Fruit fly (Drosophila melanogaster): ENCODE measurements around the gene Gr66a.

Gene Gr66a

DNA sequence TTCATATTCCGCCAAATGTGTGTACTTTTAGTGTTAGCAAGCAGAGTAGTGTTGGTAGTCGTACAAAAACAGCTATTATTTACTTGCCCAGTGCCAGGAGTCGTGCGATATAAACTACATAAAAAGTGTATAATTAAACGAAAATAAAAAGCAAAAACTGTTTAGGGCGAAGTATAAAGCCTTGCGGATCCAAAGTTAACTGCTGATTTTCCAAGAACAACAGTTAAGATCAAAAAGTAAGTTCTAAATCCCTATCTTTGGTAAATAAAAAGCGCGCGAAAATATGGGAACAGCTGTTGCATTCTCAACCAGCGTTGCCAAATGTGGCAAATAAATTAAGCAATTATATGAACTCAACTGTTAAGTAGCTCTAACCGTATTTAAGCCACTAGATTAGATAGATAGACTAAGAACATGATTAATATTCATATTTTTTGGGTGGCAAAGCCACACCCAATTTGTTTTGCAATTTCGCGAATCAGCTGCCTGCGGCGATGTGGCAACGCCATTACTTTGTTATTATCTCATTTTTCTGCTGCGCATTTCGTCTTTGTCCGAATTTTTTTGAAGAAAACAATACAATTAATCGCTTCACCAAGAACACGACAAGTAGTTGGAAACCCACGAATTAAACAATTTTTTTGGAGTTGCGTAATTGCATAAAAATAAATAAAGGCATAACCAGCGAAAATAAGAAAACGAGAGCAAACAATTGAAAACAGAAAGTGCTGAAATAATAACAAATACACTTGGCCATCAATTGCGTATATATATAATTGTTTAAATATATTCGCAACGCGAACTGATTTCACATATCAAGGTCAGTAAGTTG is 33.7 kb upstream of the Gr66a start, which contains the start of the genes Prim1 and CG7083 (continued):
- no peak for TF ChIP-seq sima (GFP tag; optimal IDR thresholded peaks at IDR 0.05)
- TF ChIP-seq CG12155 (GFP tag; optimal IDR thresholded peaks at IDR 0.05), result peak; percentile 48
- TF ChIP-seq CG6683 (GFP tag; optimal IDR thresholded peaks at IDR 0.05), result no peak
- TF ChIP-seq da (GFP tag; optimal IDR thresholded peaks at IDR 0.05), result peak; percentile 43
- no peak for TF ChIP-seq Dref (GFP tag; IDR thresholded peaks at IDR 0.05)
- peak; percentile 74 for TF ChIP-seq Camta (GFP tag; optimal IDR thresholded peaks at IDR 0.05)
- TF ChIP-seq grn (GFP tag; optimal IDR thresholded peaks at IDR 0.05), result peak; percentile 22
- peak; percentile 26 for TF ChIP-seq Lhr (GFP tag; optimal IDR thresholded peaks at IDR 0.05)
- TF ChIP-seq Atf6 (GFP tag; IDR thresholded peaks at IDR 0.05), result peak; percentile 34; the same call in 1 of the 2 replicates
- peak; percentile 87 for TF ChIP-seq CG1603 (tag; optimal IDR thresholded peaks at IDR 0.05)
- TF ChIP-seq CG7556 (GFP tag; optimal IDR thresholded peaks at IDR 0.05), result peak; percentile 38
- TF ChIP-seq dimm (GFP tag; IDR thresholded peaks at IDR 0.05), result no peak
- peak; percentile 63 for TF ChIP-seq Sry-δ (GFP tag; optimal IDR thresholded peaks at IDR 0.05)
- TF ChIP-seq vfl (GFP tag; optimal IDR thresholded peaks at IDR 0.05), result peak; percentile 41
- TF ChIP-seq CG10979 (tag; optimal IDR thresholded peaks at IDR 0.05), result peak; percentile 50
- TF ChIP-seq CG10431 (GFP tag; optimal IDR thresholded peaks at IDR 0.05), result no peak
- TF ChIP-seq HmgD (GFP tag; optimal IDR thresholded peaks at IDR 0.05), result peak; percentile 26
- peak; percentile 7 for TF ChIP-seq CG1602 (GFP tag; optimal IDR thresholded peaks at IDR 0.05)
- TF ChIP-seq Dad (GFP tag; optimal IDR thresholded peaks at IDR 0.05), result peak; percentile 31
- no peak for TF ChIP-seq CG6854 (GFP tag; optimal IDR thresholded peaks at IDR 0.05)
- peak; percentile 12; the same call in 1 of the 2 replicates for TF ChIP-seq CG10366 (GFP tag; IDR thresholded peaks at IDR 0.05)
- TF ChIP-seq ERR (GFP tag; optimal IDR thresholded peaks at IDR 0.05), result peak; percentile 48
- TF ChIP-seq CG4282 (GFP tag; optimal IDR thresholded peaks at IDR 0.05), result no peak
- peak; percentile 79 for TF ChIP-seq CG34422 (GFP tag; IDR thresholded peaks at IDR 0.05)
- no peak for TF ChIP-seq Gsc (GFP tag; IDR thresholded peaks at IDR 0.05)
- TF ChIP-seq CG11560 (tag; IDR thresholded peaks at IDR 0.05), result no peak
- TF ChIP-seq jumu (GFP tag; optimal IDR thresholded peaks at IDR 0.05), result peak; percentile 64
- TF ChIP-seq CG11695 (GFP tag; IDR thresholded peaks at IDR 0.05), result 0 out of 3 replicates have a peak, but pooled peaks have one; percentile 6
- no peak for TF ChIP-seq Poxn (GFP tag; IDR thresholded peaks at IDR 0.05)
- TF ChIP-seq inv (GFP tag; IDR thresholded peaks at IDR 0.05; ENCODE audit: partially characterized antibody), result no peak
- peak; percentile 85 for TF ChIP-seq E2f1 (GFP tag; IDR thresholded peaks at IDR 0.05)
- peak; percentile 29 for TF ChIP-seq gsb-n (tag; optimal IDR thresholded peaks at IDR 0.05)
- TF ChIP-seq gce (GFP tag; IDR thresholded peaks at IDR 0.05), result no peak
- peak; percentile 55 for TF ChIP-seq slp2 (GFP tag; optimal IDR thresholded peaks at IDR 0.05)
- TF ChIP-seq CG3065 (GFP tag; optimal IDR thresholded peaks at IDR 0.05), result no peak
- TF ChIP-seq ci (GFP tag; IDR thresholded peaks at IDR 0.05), result peak; percentile 60; the same call in 2 of the 3 replicates
- no peak for TF ChIP-seq knrl (GFP tag; IDR thresholded peaks at IDR 0.05; ENCODE audit: partially characterized antibody)
- peak; percentile 63; the same call in 1 of the 3 replicates for TF ChIP-seq zfh1 (GFP tag; IDR thresholded peaks at IDR 0.05)
- no peak for TF ChIP-seq CG6272 (GFP tag; IDR thresholded peaks at IDR 0.05)
- TF ChIP-seq ato (GFP tag; IDR thresholded peaks at IDR 0.05; ENCODE audit: partially characterized antibody), result no peak
- TF ChIP-seq Ptx1 (GFP tag; IDR thresholded peaks at IDR 0.05), result peak; percentile 43; the same call in 1 of the 2 replicates
- no peak for TF ChIP-seq CG31365 (tag; optimal IDR thresholded peaks at IDR 0.05)
- TF ChIP-seq insv (GFP tag; optimal IDR thresholded peaks at IDR 0.05), result peak in 1 of 2 experiments; percentile 55
- TF ChIP-seq CHES-1-like (GFP tag; optimal IDR thresholded peaks at IDR 0.05), result peak; percentile 76
- peak; percentile 63 for TF ChIP-seq zen (tag; optimal IDR thresholded peaks at IDR 0.05)
- TF ChIP-seq maf-S (GFP tag; optimal IDR thresholded peaks at IDR 0.05), result peak; percentile 39
- 0 out of 2 replicates have a peak, but pooled peaks have one; percentile 22 for TF ChIP-seq H2.0 (GFP tag; IDR thresholded peaks at IDR 0.05)
- no peak for TF ChIP-seq CG5180 (GFP tag; optimal IDR thresholded peaks at IDR 0.05)
- peak; percentile 44 for TF ChIP-seq BtbVII (GFP tag; optimal IDR thresholded peaks at IDR 0.05)
- TF ChIP-seq CG12942 (GFP tag; optimal IDR thresholded peaks at IDR 0.05), result peak; percentile 40
